Fruit fly (Drosophila melanogaster) Kc167 (cell line): Measurements from ENCODE around the gene CG13054.

Experiments used
- Myc ChIP-seq: fragments of >200 bp; optimal IDR thresholded peaks from 2 replicates; lab custom pipeline; 2017; ENCODE audit warnings: missing external identifiers
- Sin3A ChIP-seq: fragments of >200 bp; optimal IDR thresholded peaks from 2 replicates; lab custom pipeline; 2018; ENCODE audit warnings: missing external identifiers
- h ChIP-seq: fragments of >200 bp; optimal IDR thresholded peaks from 3 replicates; lab custom pipeline; 2018; ENCODE audit warnings: missing external identifiers
- insv ChIP-seq: fragments of >200 bp; optimal IDR thresholded peaks from 3 replicates; lab custom pipeline; 2018; ENCODE audit warnings: missing external identifiers
- psq ChIP-seq: fragments of >200 bp; optimal IDR thresholded peaks from 2 replicates; lab custom pipeline; 2017; ENCODE audit warnings: missing external identifiers
- ttk ChIP-seq: sonication (Bioruptor generic); optimal IDR thresholded peaks from 2 replicates; lab custom pipeline; 2017; ENCODE audit warnings: missing external identifiers

Gene CG13054

DNA sequence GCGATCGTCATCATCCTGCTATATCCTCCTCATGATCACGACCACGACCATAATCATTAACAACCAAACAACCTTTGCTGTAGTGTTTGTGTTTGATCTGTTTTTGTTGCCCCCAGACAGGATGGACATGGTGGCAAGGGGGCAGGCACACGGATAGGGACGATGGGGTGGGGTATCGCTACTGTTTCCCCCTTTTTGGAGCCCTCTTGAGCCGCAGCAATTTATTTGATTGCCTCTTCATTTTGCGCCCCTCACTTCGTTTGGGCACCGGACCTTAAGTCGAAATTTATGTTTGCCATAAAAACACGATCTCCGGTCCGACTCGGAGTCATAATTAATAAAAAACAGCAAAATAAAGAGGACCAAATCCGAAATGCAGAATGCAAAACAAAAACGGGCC lies 41.2 kb downstream of the CG13054 start:
- TF ChIP-seq ttk (lab: Kevin White, UChicago), result no peak

DNA sequence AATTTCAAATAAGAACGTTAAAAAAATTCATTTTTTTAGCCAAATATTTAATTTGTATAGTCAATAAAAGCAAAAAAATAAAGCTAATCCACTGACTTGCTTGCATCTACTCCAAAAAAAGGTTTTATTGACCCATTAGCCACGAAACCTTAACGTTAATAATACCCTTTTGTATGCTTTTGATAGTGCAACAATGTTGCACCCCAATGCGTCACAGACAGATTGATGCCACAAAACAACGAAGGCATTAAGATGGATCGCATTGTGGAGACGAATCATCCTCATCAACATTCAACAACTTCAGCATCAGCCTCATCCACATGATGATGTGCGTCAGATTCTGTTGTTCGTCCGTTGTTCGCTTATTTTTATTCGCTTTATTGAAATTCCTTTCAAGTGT lies 41.6 kb downstream of the CG13054 start:
- no peak for TF ChIP-seq psq (lab: Kevin White, UChicago)
- no peak for TF ChIP-seq Sin3A (lab: Kevin White, UChicago)
- TF ChIP-seq h (lab: Kevin White, UChicago), result no peak
- TF ChIP-seq Myc (lab: Kevin White, UChicago), result no peak
- TF ChIP-seq ttk (lab: Kevin White, UChicago), result no peak
- no peak for TF ChIP-seq insv (lab: Kevin White, UChicago)

DNA sequence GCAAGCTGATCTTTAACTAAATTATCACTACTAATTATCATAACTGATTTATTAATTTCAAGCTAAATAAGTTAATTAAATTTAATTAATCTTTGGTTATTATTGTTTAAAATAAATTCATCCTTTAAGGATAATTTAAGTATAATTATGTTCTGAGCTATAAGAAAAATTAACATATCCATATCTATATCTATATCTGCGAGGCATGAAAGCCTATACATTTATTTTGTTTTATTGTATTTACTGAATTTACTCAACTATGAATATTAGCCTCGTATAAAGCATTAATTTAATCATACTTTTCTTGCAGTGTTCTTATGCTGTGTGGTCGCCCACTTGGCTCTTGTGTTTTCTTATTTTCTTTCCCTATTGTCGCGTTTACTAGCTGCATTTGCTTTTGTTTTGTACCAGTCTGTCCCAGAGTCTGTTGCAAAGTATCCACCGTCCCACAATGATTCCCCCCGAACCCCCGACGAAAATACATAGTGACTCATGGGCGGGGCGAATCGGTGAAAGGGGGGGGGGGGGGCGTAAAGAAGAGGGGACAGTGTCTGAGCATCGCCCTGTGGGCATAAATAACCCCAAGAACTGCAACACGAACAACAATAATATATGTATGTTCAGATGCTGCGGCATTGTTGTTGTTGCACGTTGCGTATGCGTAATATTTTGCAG lies 42.3 kb downstream of the CG13054 start:
- TF ChIP-seq ttk (lab: Kevin White, UChicago), result no peak
- TF ChIP-seq insv (lab: Kevin White, UChicago), result no peak
- TF ChIP-seq psq (lab: Kevin White, UChicago), result no peak
- no peak for TF ChIP-seq h (lab: Kevin White, UChicago)
- no peak for TF ChIP-seq Myc (lab: Kevin White, UChicago)
- no peak for TF ChIP-seq Sin3A (lab: Kevin White, UChicago)

DNA sequence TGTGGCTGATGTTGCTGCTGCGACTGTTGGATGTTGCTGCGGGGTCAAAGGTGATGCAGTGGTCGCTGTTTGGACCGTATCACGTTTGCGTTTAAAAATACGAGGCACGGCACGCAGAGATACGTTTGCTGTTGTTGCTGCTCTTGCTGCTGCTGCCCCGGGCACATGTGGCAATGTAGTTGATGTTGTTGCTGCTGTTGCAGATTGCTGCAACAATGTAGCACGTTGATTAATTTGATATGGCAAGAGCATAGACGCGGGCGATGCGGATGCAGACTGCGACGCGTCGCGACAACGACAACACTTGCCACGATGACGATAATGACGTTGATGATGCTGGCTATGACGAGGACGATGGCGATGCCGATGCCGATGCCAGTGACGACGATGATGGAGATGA lies 43.8 kb downstream of the CG13054 start:
- TF ChIP-seq h (lab: Kevin White, UChicago), result no peak
- TF ChIP-seq Myc (lab: Kevin White, UChicago), result no peak
- no peak for TF ChIP-seq psq (lab: Kevin White, UChicago)
- TF ChIP-seq insv (lab: Kevin White, UChicago), result no peak
- no peak for TF ChIP-seq ttk (lab: Kevin White, UChicago)

DNA sequence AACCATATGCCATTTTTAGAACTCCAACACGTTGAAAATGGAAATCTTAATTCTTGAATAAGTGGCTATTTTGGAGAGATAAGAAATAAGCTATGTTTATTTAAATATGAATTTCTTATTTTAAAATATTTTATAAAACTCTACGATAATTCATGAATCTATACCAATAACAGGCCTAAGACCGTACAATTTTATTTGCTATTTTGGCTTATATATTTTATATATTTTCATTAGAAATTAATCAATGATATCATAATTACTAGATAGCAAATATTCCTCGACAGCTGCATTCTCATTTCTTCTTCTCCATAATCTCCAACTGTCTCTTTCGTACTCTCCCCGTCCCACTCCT lies 45.1 kb downstream of the CG13054 start:
- TF ChIP-seq h (lab: Kevin White, UChicago), result no peak
- TF ChIP-seq Myc (lab: Kevin White, UChicago), result no peak
- no peak for TF ChIP-seq Sin3A (lab: Kevin White, UChicago)
- TF ChIP-seq ttk (lab: Kevin White, UChicago), result no peak
- TF ChIP-seq insv (lab: Kevin White, UChicago), result no peak
- no peak for TF ChIP-seq psq (lab: Kevin White, UChicago)

DNA sequence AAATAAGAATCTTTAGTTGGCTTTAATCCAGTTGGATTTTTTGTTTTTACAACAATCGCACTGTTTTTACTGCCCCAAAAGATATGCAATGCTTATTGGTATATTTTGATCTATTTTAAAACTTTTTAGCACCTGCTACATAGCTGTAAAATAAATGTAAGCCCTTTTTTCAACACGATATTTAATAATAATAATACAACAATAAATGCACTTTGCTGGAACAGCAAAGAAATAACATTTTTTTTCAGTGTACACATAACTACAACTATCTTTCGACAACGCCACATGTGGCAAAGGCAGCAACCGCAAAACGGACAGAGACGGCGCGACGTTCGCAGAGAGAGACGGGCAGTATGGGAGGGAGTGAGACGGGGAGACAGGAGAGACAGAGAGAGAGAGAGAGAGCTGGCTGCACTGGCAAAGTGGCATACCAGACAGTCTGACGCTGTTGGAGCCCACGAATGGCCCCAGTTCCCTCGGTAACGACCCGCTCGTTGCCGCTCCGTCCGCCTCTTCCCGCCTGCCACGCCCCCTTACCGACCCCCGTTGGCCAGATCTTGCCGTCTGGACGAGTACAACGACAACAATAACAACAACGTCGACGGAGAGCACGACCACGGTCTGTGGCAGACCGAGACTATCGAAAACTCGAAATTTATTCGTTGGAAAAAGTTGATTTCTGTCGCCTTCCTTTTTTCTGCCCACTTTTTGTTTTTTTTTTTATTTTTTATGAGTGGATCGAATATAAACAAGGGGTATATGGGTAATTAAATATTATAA lies 45.6 kb downstream of the CG13054 start:
- TF ChIP-seq insv (lab: Kevin White, UChicago), result no peak
- TF ChIP-seq Myc (lab: Kevin White, UChicago), result no peak
- TF ChIP-seq h (lab: Kevin White, UChicago), result no peak
- TF ChIP-seq ttk (lab: Kevin White, UChicago), result no peak
- no peak for TF ChIP-seq psq (lab: Kevin White, UChicago)
- no peak for TF ChIP-seq Sin3A (lab: Kevin White, UChicago)

DNA sequence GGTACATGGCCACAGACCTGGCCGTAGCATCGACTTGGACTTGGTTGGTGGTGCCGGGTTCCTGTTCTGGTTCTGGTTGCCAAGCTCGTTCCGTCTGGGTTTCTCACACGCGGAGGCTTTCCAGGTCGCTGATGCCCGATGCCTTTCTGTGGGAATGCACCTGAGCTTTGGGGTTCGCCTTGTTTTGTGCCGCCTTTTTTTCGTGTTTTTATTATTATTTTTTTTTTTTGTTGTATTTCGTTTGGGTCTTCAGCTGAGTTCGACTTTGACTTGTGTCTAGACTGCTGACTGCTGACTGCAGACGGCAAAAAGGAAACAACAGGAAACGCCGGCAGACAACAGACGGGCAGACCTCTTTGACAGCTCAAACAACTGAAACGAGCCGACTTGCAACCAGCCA lies 47.4 kb downstream of the CG13054 start:
- TF ChIP-seq psq (lab: Kevin White, UChicago) (no peak), Sin3A (lab: Kevin White, UChicago) (no peak), Myc (lab: Kevin White, UChicago) (no peak), insv (lab: Kevin White, UChicago) (no peak), ttk (lab: Kevin White, UChicago) (no peak), h (lab: Kevin White, UChicago) (no peak)

DNA sequence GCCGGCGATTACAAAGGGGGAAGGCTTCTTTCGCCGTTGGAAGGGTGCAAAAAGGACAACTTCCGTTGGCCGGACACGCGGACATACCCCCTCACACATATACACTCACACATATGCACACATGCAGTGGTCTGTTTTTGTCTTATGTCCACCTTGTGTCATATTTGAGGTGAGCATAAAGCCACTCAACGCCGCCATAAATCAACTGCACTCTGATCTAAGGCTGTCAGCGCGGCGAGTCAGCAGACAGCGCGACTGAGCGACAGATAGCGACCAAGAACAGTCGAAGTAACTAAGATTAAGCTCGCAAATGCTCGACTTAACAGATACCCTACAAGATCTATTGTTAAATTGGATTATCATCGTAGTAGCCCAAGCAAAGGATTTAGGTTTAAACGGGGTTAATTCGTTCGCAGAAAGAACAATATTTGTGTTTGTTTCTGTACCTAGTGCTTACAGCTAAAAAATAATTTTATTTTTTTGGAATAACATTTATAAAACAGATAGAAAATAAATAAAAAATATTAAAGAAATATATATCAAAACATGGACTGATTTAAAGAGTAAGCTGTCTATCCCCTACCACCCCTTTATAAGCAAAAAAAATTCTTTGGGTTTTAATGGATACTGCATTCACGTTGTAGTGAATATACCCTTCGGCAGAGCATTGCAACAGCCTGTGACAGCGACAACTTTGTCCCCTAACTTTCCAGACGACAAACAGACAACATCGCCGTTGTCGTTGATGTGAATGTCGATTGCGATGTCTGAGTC lies 48.0 kb downstream of the CG13054 start:
- TF ChIP-seq ttk (lab: Kevin White, UChicago), result no peak
- TF ChIP-seq Sin3A (lab: Kevin White, UChicago), result no peak
- TF ChIP-seq insv (lab: Kevin White, UChicago), result no peak
- TF ChIP-seq h (lab: Kevin White, UChicago), result no peak
- TF ChIP-seq psq (lab: Kevin White, UChicago), result no peak
- TF ChIP-seq Myc (lab: Kevin White, UChicago), result no peak

DNA sequence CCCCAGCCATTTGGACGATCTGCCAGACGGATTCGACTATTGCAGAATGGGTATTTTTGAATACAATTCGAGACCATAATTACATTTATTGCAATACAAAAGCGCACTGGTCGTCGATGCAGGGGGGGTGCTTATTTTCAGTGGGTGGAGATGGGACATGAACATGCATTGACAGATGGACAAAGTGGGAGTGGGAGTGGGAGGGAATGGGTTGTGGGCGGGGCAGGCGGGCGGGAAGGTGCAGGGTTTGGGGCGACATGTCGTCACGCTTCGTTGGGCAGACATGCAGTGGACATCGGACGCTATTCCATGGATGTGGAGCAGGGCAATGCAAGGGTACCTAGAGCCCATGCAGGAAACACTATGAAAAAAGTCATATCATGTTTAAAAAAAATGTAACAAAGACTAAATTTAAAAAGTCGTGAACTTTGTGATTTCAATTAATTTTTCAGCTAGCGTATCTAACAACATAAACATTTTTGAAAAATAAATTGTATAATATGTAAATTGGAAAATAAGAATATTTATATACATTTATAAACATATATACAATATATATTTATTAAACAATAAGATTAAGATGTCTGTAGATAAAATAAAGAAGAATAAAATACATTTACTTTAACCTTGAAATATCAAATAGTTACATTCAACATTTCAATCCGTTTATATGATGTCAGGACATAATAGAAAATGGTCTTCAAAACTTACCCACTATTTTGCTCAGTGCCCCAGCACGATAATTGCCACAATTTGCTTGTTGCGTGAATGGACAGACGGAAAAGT lies 48.7 kb downstream of the CG13054 start:
- TF ChIP-seq psq (lab: Kevin White, UChicago) (no peak), ttk (lab: Kevin White, UChicago) (no peak), Sin3A (lab: Kevin White, UChicago) (no peak), insv (lab: Kevin White, UChicago) (no peak), h (lab: Kevin White, UChicago) (no peak), Myc (lab: Kevin White, UChicago) (no peak)
